Worm (Caenorhabditis elegans) whole organism, L4 larva: ENCODE data around the gene Y54G11A.9.

Experiments
- F49E8.2 ChIP-seq: sonication (generic microtip); optimal IDR thresholded peaks from 2 replicates; lab custom pipeline; 2016; ENCODE audit warnings: missing compliant biosample characterization, mild to moderate bottlenecking, missing genetic modification characterization, borderline replicate concordance
- aha-1 ChIP-seq: fragments of 150-350 bp; peaks from one replicate; lab custom pipeline; 2014; ENCODE audit warnings: missing biosample characterization, missing genetic modification characterization
- aly-2 ChIP-seq: sonication (generic microtip); optimal IDR thresholded peaks from 2 replicates; lab custom pipeline; 2018; ENCODE audit warnings: missing biosample characterization, missing genetic modification characterization
- ama-1 ChIP-seq: fragments of 150-350 bp; optimal IDR thresholded peaks from 2 replicates; lab custom pipeline; 2014; ENCODE audit warnings: inconsistent platforms, mixed read lengths
- arid-1 ChIP-seq: fragments of 200-800 bp; sonication (Bioruptor generic); conservative IDR thresholded peaks from 2 replicates; pipeline ENCODE4 v1.3.6; 2022; ENCODE audit warnings: missing genetic modification reagents, missing genetic modification characterization, missing compliant biosample characterization
- ceh-20 ChIP-seq: fragments of 200-800 bp; sonication (Bioruptor generic); IDR thresholded peaks from 2 replicates; pipeline ENCODE4 v1.3.6; 2022; ENCODE audit warnings: missing genetic modification reagents, missing genetic modification characterization, missing compliant biosample characterization
- daf-19 ChIP-seq: fragments of 200-800 bp; sonication (Bioruptor generic); conservative IDR thresholded peaks from 2 replicates; pipeline ENCODE4 v1.3.6; 2022; ENCODE audit warnings: missing genetic modification characterization, missing compliant biosample characterization
- dmd-6 ChIP-seq: fragments of 200-800 bp; sonication (Bioruptor generic); IDR thresholded peaks from 2 replicates; pipeline ENCODE4 v1.3.6; 2022; ENCODE audit warnings: missing genetic modification reagents, missing genetic modification characterization, missing compliant biosample characterization
- dmd-9 ChIP-seq: fragments of 200-800 bp; sonication (Bioruptor generic); IDR thresholded peaks from 2 replicates; pipeline ENCODE4 v1.3.6; 2022; ENCODE audit warnings: missing genetic modification reagents, missing genetic modification characterization, missing compliant biosample characterization
- egl-27 ChIP-seq: sonication (generic microtip); optimal IDR thresholded peaks from 3 replicates; lab custom pipeline; 2017; ENCODE audit warnings: missing biosample characterization, missing genetic modification reagents, missing genetic modification characterization
- hif-1 ChIP-seq, 2 experiments: sonication (generic microtip); optimal IDR thresholded peaks; 2 replicates each; lab custom pipeline; 2016 to 2017; ENCODE audit warnings: missing compliant biosample characterization in 2 of 2, missing genetic modification characterization in 2 of 2, missing genetic modification reagents in 2 of 2, missing genotype in 2 of 2, mild to moderate bottlenecking in 1 of 2
- jun-1 ChIP-seq: fragments of 150-350 bp; optimal IDR thresholded peaks from 2 replicates; lab custom pipeline; 2014; ENCODE audit warnings: missing biosample characterization, missing genetic modification reagents, missing genetic modification characterization
- lin-1 ChIP-seq: fragments of 200-800 bp; sonication (Bioruptor generic); IDR thresholded peaks from 2 replicates; pipeline ENCODE4 v1.3.6; 2022; ENCODE audit warnings: missing genetic modification reagents, missing genetic modification characterization, missing compliant biosample characterization
- lin-13 ChIP-seq: fragments of 150-350 bp; optimal IDR thresholded peaks from 2 replicates; lab custom pipeline; 2014; ENCODE audit warnings: missing biosample characterization, missing genetic modification reagents, missing genetic modification characterization
- lin-15B ChIP-seq: fragments of 150-350 bp; sonication (generic microtip); optimal IDR thresholded peaks from 3 replicates; lab custom pipeline; 2014; ENCODE audit warnings: missing biosample characterization, missing genetic modification characterization
- lir-3 ChIP-seq: sonication (generic microtip); optimal IDR thresholded peaks from 2 replicates; lab custom pipeline; 2016; ENCODE audit warnings: mild to moderate bottlenecking, missing genetic modification characterization, missing compliant biosample characterization
- lsy-2 ChIP-seq, 2 experiments: fragments of 150-350 bp in 1 of 2; sonication (generic microtip) in 1 of 2; optimal IDR thresholded peaks; 2 replicates each; lab custom pipeline; 2014 to 2017; ENCODE audit warnings: missing biosample characterization in 2 of 2, missing genetic modification characterization in 2 of 2
- madf-5 ChIP-seq, 2 experiments: fragments of 200-800 bp; sonication (Bioruptor generic); IDR thresholded peaks; 2 replicates each; pipeline ENCODE4 v1.3.6; 2022; ENCODE audit warnings: missing compliant biosample characterization in 2 of 2, missing genetic modification characterization in 2 of 2
- mes-2 ChIP-seq: sonication (generic microtip); optimal IDR thresholded peaks from 2 replicates; lab custom pipeline; 2016; ENCODE audit warnings: missing genotype, mild to moderate bottlenecking, missing genetic modification characterization, missing compliant biosample characterization; ENCODE audit not compliant: poor library complexity, severe bottlenecking
- mxl-2 ChIP-seq: fragments of 200-800 bp; sonication (Bioruptor generic); conservative IDR thresholded peaks from 2 replicates; pipeline ENCODE4 v1.3.6; 2022; ENCODE audit warnings: missing genetic modification reagents, missing genetic modification characterization, missing compliant biosample characterization
- nhr-102 ChIP-seq: sonication (generic microtip); optimal IDR thresholded peaks from 2 replicates; lab custom pipeline; 2016; ENCODE audit warnings: mild to moderate bottlenecking, missing genetic modification characterization, moderate library complexity, missing compliant biosample characterization
- nhr-28 ChIP-seq: fragments of 150-350 bp; optimal IDR thresholded peaks from 2 replicates; lab custom pipeline; 2014; ENCODE audit warnings: missing biosample characterization, missing genetic modification characterization
- nhr-42 ChIP-seq: fragments of 200-800 bp; sonication (Bioruptor generic); IDR thresholded peaks from 2 replicates; pipeline ENCODE4 v1.3.6; 2022; ENCODE audit warnings: missing genetic modification characterization, missing compliant biosample characterization
- pha-4 ChIP-seq, 2 experiments: fragments of 150-350 bp in 1 of 2; fragments of 200-800 bp in 1 of 2; sonication (Bioruptor generic) in 1 of 2; IDR thresholded peaks in 1 of 2; optimal IDR thresholded peaks in 1 of 2; 2 replicates each; pipeline versions ENCODE4 v1.3.6 to Lab custom; 2014 to 2022; ENCODE audit warnings: missing genetic modification characterization in 2 of 2, missing genetic modification reagents in 2 of 2, missing biosample characterization in 1 of 2, missing compliant biosample characterization in 1 of 2
- php-3 ChIP-seq: fragments of 200-800 bp; sonication (Bioruptor generic); IDR thresholded peaks from 2 replicates; pipeline ENCODE4 v1.3.6; 2022; ENCODE audit warnings: missing genetic modification reagents, missing genetic modification characterization, missing compliant biosample characterization
- rbr-2 ChIP-seq: sonication (generic microtip); optimal IDR thresholded peaks from 2 replicates; lab custom pipeline; 2016; ENCODE audit warnings: missing genotype, missing genetic modification characterization, missing compliant biosample characterization
- saeg-2 ChIP-seq: fragments of 200-800 bp; sonication (Bioruptor generic); IDR thresholded peaks from 2 replicates; pipeline ENCODE4 v1.3.6; 2022; ENCODE audit warnings: missing genetic modification reagents, missing genetic modification characterization, missing compliant biosample characterization
- sdz-12 ChIP-seq: fragments of 200-800 bp; sonication (Bioruptor generic); optimal IDR thresholded peaks from 2 replicates; lab custom pipeline; 2018; ENCODE audit warnings: mild to moderate bottlenecking, missing genetic modification characterization, missing compliant biosample characterization
- tag-97 ChIP-seq: fragments of 200-800 bp; sonication (Bioruptor generic); IDR thresholded peaks from 2 replicates; pipeline ENCODE4 v1.3.6; 2022; ENCODE audit warnings: missing genetic modification characterization, missing compliant biosample characterization
- unc-39 ChIP-seq: sonication (generic microtip); optimal IDR thresholded peaks from 2 replicates; lab custom pipeline; 2017; ENCODE audit warnings: missing biosample characterization, missing genetic modification characterization
- zfp-2 ChIP-seq: sonication (generic microtip); optimal IDR thresholded peaks from 2 replicates; lab custom pipeline; 2016; ENCODE audit warnings: mild to moderate bottlenecking, missing genetic modification characterization, missing compliant biosample characterization
- ztf-7 ChIP-seq: fragments of 150-350 bp; optimal IDR thresholded peaks from 2 replicates; lab custom pipeline; 2014; ENCODE audit warnings: missing biosample characterization, missing genetic modification characterization

Y54G11A.9 gene

ce11 chrII:14383644-14384043 lies 37.4 kb upstream of the Y54G11A.9 start, which contains the start of gene mes-2 (continued):
- TF ChIP-seq hif-1 (tag; optimal IDR thresholded peaks at IDR 0.05; lab: Kevin White, UChicago), result peak in 1 of 2 experiments; percentile 46
- no peak for TF ChIP-seq zfp-2 (tag; lab: Kevin White, UChicago)
- peak; percentile 88 for TF ChIP-seq nhr-42 (GFP tag; lab: Robert Waterston, UW)
- TF ChIP-seq lin-15B, result no peak
- TF ChIP-seq dmd-6, result peak; percentile 34
- no peak for TF ChIP-seq F49E8.2 (tag; lab: Kevin White, UChicago)
- TF ChIP-seq ceh-20 (GFP tag; lab: Robert Waterston, UW), result no peak
- 0 out of 2 replicates have a peak, but pooled peaks have one; percentile 19 for TF ChIP-seq arid-1 (GFP tag; lab: Robert Waterston, UW)
- peak; percentile 99 for TF ChIP-seq mes-2 (tag; lab: Kevin White, UChicago)
- TF ChIP-seq lin-13 (GFP tag; lab: Kevin White, UChicago), result no peak
- TF ChIP-seq jun-1 (tag; lab: Kevin White, UChicago), result no peak
- 0 out of 2 replicates have a peak, but pooled peaks have one; percentile 44 for TF ChIP-seq pha-4 (GFP tag; IDR thresholded peaks at IDR 0.05; lab: Robert Waterston, UW)
- TF ChIP-seq pha-4 (tag; optimal IDR thresholded peaks at IDR 0.05; lab: Kevin White, UChicago), result peak; percentile 31
- no peak for TF ChIP-seq dmd-9 (GFP tag; lab: Robert Waterston, UW)
- peak; percentile 41 to 91 for TF ChIP-seq lsy-2 (tag; optimal IDR thresholded peaks at IDR 0.05; lab: Kevin White, UChicago)
- no peak for TF ChIP-seq aly-2

- TF ChIP-seq nhr-102 (tag; lab: Kevin White, UChicago) (no peak), sdz-12 (GFP tag; lab: Kevin White, UChicago) (no peak), egl-27 (tag; lab: Kevin White, UChicago) (no peak), lin-15B (no peak), lir-3 (no peak), mes-2 (tag; lab: Kevin White, UChicago) (no peak), tag-97 (GFP tag; lab: Robert Waterston, UW) (no peak), rbr-2 (tag; lab: Kevin White, UChicago) (no peak)
- TF ChIP-seq, all 104 proteins: peak for 0
Measured at ce11 chrII:14381450-14381849, 35.2 kb upstream of the Y54G11A.9 start, which contains the start of gene sdz-26. Gene sdz-26 (plus strand): TSS chrII:14381750.

ce11 chrII:14380778-14381177 lies 34.5 kb upstream of the Y54G11A.9 start:
- TF ChIP-seq aha-1 (tag; lab: Kevin White, UChicago) (peak; percentile 93), ztf-7 (tag; lab: Kevin White, UChicago) (no peak)

ce11 chrII:14377796-14378195 lies 31.6 kb upstream of the Y54G11A.9 start, which contains the start of gene acr-20:
Gene acr-20 (minus strand): TSS chrII:14377896.
- TF ChIP-seq madf-5 (GFP tag; IDR thresholded peaks at IDR 0.05; lab: Robert Waterston, UW) (no peak), daf-19 (GFP tag; lab: Robert Waterston, UW) (no peak), mxl-2 (no peak), php-3 (GFP tag; lab: Robert Waterston, UW) (no peak), unc-39 (tag; lab: Kevin White, UChicago) (no peak), saeg-2 (GFP tag; lab: Robert Waterston, UW) (no peak), lsy-2 (tag; optimal IDR thresholded peaks at IDR 0.05; lab: Kevin White, UChicago) (no peak), ama-1 (lab: Kevin White, UChicago) (no peak), lin-1 (GFP tag; lab: Robert Waterston, UW) (no peak), sdz-12 (GFP tag; lab: Kevin White, UChicago) (no peak), F49E8.2 (tag; lab: Kevin White, UChicago) (no peak)

ce11 chrII:14374594-14374993 lies 28.4 kb upstream of the Y54G11A.9 start:
- TF ChIP-seq aha-1 (tag; lab: Kevin White, UChicago) (peak; percentile 85), nhr-28 (tag; lab: Kevin White, UChicago) (no peak)
- TF ChIP-seq, all 104 proteins: peak for 1
